Fruit fly (Drosophila melanogaster) whole organism, adult: ENCODE measurements around the gene CG15012.
A peak's percentile ranks its signal among the peaks of the same experiment; 100 is the strongest.

Experiments
- CG11617 ChIP-seq: fragments of 200-800 bp; sonication (Bioruptor generic); optimal IDR thresholded peaks from 2 replicates; lab custom pipeline; 2017; ENCODE audit warnings: mild to moderate bottlenecking, missing biosample characterization, missing genetic modification reagents, missing genetic modification characterization
- CG12768 ChIP-seq: fragments of 200-800 bp; sonication (Bioruptor generic); optimal IDR thresholded peaks from 2 replicates; lab custom pipeline; 2017; ENCODE audit warnings: missing biosample characterization, missing genetic modification characterization, mild to moderate bottlenecking, moderate library complexity, missing genetic modification reagents
- CG14711 ChIP-seq: fragments of 200-800 bp; sonication (Bioruptor generic); optimal IDR thresholded peaks from 2 replicates; lab custom pipeline; 2018; ENCODE audit warnings: missing biosample characterization, mild to moderate bottlenecking, missing genetic modification characterization, moderate library complexity
- CG1620 ChIP-seq: fragments of 200-800 bp; sonication (Bioruptor generic); optimal IDR thresholded peaks from 2 replicates; lab custom pipeline; 2016; ENCODE audit warnings: missing biosample characterization, missing genetic modification characterization
- CG33017 ChIP-seq: fragments of 200-800 bp; sonication (Bioruptor generic); optimal IDR thresholded peaks from 2 replicates; lab custom pipeline; 2018; ENCODE audit warnings: missing biosample characterization, mild to moderate bottlenecking, missing genetic modification characterization, moderate library complexity
- CG5204 ChIP-seq: fragments of 200-800 bp; sonication (Bioruptor generic); optimal IDR thresholded peaks from 2 replicates; lab custom pipeline; 2016; ENCODE audit warnings: missing biosample characterization, missing genetic modification characterization
- CG7045 ChIP-seq: fragments of 200-800 bp; sonication (Bioruptor generic); optimal IDR thresholded peaks from 2 replicates; lab custom pipeline; 2017; ENCODE audit warnings: missing biosample characterization, mild to moderate bottlenecking, missing genetic modification characterization
- CG7101 ChIP-seq: fragments of 200-800 bp; sonication (Bioruptor generic); optimal IDR thresholded peaks from 2 replicates; lab custom pipeline; 2018; ENCODE audit warnings: missing biosample characterization, mild to moderate bottlenecking, missing genetic modification characterization, moderate library complexity
- Clk ChIP-seq: fragments of 200-800 bp; sonication (Bioruptor generic); optimal IDR thresholded peaks from 2 replicates; lab custom pipeline; 2017; ENCODE audit warnings: missing biosample characterization, missing genetic modification characterization
- Crg-1 ChIP-seq: fragments of 200-800 bp; sonication (Bioruptor generic); optimal IDR thresholded peaks from 2 replicates; lab custom pipeline; 2016; ENCODE audit warnings: missing biosample characterization, missing genetic modification characterization
- Hr96 ChIP-seq: fragments of 200-800 bp; sonication (Bioruptor generic); optimal IDR thresholded peaks from 2 replicates; lab custom pipeline; 2016; ENCODE audit warnings: missing biosample characterization, missing genetic modification characterization
- Mnt ChIP-seq: fragments of 200-800 bp; sonication (Bioruptor generic); optimal IDR thresholded peaks from 2 replicates; lab custom pipeline; 2016; ENCODE audit warnings: missing biosample characterization, mild to moderate bottlenecking, missing genetic modification characterization
- bab1 ChIP-seq: fragments of 200-800 bp; sonication (Bioruptor generic); optimal IDR thresholded peaks from 3 replicates; lab custom pipeline; 2019; ENCODE audit warnings: missing biosample characterization, mild to moderate bottlenecking, missing genetic modification characterization, moderate library complexity
- cic ChIP-seq: fragments of 200-800 bp; sonication (Bioruptor generic); optimal IDR thresholded peaks from 2 replicates; lab custom pipeline; 2017; ENCODE audit warnings: missing biosample characterization, mild to moderate bottlenecking, missing genetic modification characterization, moderate library complexity
- cnc ChIP-seq, 2 experiments: fragments of >200 bp; optimal IDR thresholded peaks; 2 replicates each; lab custom pipeline; 2017
- kay ChIP-seq: fragments of 200-800 bp; sonication (Bioruptor generic); peaks from one replicate; lab custom pipeline; 2016; ENCODE audit warnings: missing biosample characterization, missing genetic modification characterization, borderline replicate concordance
- ovo ChIP-seq: fragments of 200-800 bp; sonication (Bioruptor generic); optimal IDR thresholded peaks from 2 replicates; lab custom pipeline; 2016; ENCODE audit warnings: missing biosample characterization, missing genetic modification characterization
- pad ChIP-seq: fragments of 200-800 bp; sonication (Bioruptor generic); optimal IDR thresholded peaks from 3 replicates; lab custom pipeline; 2017; ENCODE audit warnings: missing biosample characterization, missing genetic modification characterization, mild to moderate bottlenecking, moderate library complexity, missing genetic modification reagents
- tj ChIP-seq: fragments of 200-800 bp; sonication (Bioruptor generic); optimal IDR thresholded peaks from 3 replicates; lab custom pipeline; 2017; ENCODE audit warnings: missing biosample characterization, mild to moderate bottlenecking, missing genetic modification characterization, moderate library complexity
- toe ChIP-seq: fragments of 200-800 bp; sonication (Bioruptor generic); optimal IDR thresholded peaks from 2 replicates; lab custom pipeline; 2016; ENCODE audit warnings: missing biosample characterization, missing genetic modification characterization

The CG15012 gene

DNA sequence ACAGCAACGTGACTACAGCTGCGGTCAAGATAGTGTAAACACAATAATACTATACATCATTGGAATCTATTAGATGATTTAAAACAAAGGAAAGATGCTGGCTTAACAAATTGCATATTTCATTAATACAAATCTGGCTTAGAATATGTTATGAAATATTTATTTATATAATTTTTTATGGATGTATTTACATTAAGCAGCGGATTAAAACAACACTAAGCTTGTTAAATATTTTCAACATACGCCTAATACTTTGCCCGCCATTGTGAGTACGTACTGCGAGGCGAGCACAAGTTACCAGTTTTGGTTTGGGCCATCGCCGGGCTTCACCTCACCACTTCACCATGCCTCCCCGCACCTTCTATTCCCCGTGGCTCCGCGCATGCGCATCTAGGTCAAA is 22.1 kb downstream of the CG15012 start:
- no peak for TF ChIP-seq tj (GFP tag; lab: Kevin White, UChicago)
- no peak for TF ChIP-seq ovo (GFP tag; lab: Kevin White, UChicago)

DNA sequence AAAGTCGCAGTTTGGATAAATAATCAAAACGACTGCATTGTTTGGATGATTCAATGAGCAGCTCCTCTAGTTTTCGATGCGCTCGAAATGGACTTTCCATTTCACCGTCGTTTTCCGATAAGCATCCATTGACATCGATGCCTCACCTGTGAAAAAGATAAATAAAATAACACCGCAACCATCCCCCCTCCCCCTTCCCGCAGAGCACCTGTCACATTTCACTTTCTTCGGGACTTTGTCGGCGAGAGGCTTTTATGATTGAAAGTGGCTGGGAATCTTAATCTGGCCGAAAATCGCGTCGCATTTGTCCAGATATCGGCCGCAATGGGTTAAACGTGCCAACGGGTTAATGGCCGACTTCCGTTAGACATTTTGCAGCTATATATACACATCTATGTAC is 22.8 kb downstream of the CG15012 start:
- TF ChIP-seq toe (GFP tag; lab: Kevin White, UChicago) (no peak), pad (no peak), Hr96 (GFP tag; lab: Kevin White, UChicago) (no peak), CG11617 (GFP tag; lab: Kevin White, UChicago) (no peak), CG33017 (tag; lab: Kevin White, UChicago) (no peak), bab1 (no peak), CG5204 (GFP tag; lab: Kevin White, UChicago) (no peak), Mnt (GFP tag; lab: Kevin White, UChicago) (no peak)

DNA sequence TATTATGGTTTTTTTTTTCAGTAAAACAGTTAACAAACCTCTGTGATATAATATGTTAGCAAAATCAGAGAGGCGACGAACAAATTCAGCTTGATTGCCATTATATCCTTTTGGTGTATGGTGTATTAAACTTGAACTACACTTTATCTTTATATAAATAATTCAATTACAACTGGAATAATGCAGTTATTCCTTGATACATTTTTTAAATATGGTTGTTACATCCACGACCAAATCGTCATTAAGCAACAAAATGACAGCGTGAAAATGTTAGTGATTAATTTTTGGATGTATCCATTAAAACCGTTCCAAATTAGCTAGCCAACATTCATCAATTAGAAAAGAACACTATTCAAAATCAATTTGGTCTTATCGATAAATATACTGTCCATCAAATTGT is 24.6 kb downstream of the CG15012 start, which contains the start of gene CG33764:
Gene CG33764, minus strand, starts transcription at position 101 of the 400 bp plus-strand sequence.
- TF ChIP-seq Crg-1 (GFP tag; lab: Kevin White, UChicago) (no peak), bab1 (no peak)

DNA sequence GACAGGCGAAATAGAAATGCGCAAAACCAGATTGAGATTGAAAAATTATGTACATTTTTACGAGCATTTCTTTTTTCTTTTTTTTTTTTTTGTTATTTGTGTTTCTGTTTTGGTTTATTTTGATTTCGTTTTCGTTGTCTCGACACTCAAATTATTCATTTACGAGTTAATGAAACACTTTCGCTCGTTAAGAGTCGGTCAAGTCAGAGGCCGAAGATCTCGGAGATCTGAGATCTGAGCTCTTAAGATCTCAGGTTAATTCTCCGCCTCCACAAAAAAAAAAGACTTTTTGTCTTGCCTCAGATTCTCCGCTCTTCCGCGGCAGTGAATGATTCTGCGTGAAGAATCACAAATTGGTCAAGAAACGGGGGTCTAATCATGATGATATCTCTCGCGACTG is 26.2 kb downstream of the CG15012 start:
- no peak for TF ChIP-seq CG33017 (tag; lab: Kevin White, UChicago)
- no peak for TF ChIP-seq bab1
- no peak for TF ChIP-seq Crg-1 (GFP tag; lab: Kevin White, UChicago)
- TF ChIP-seq tj (GFP tag; lab: Kevin White, UChicago): no peak
- TF ChIP-seq Mnt (GFP tag; lab: Kevin White, UChicago): no peak
- no peak for TF ChIP-seq cnc (optimal IDR thresholded peaks at IDR 0.05; lab: Kevin White, UChicago)
- TF ChIP-seq ovo (GFP tag; lab: Kevin White, UChicago): no peak
- TF ChIP-seq Clk (GFP tag; lab: Kevin White, UChicago): no peak
- TF ChIP-seq CG11617 (GFP tag; lab: Kevin White, UChicago): no peak
- no peak for TF ChIP-seq pad
- TF ChIP-seq CG7045 (GFP tag; lab: Kevin White, UChicago): no peak
- TF ChIP-seq CG7101 (tag; lab: Kevin White, UChicago): no peak
- no peak for TF ChIP-seq CG14711 (tag; lab: Kevin White, UChicago)
- TF ChIP-seq CG12768 (GFP tag; lab: Kevin White, UChicago): no peak
- TF ChIP-seq CG5204 (GFP tag; lab: Kevin White, UChicago): no peak
- TF ChIP-seq cic (GFP tag; lab: Kevin White, UChicago): no peak
- no peak for TF ChIP-seq CG1620
- no peak for TF ChIP-seq toe (GFP tag; lab: Kevin White, UChicago)
- no peak for TF ChIP-seq kay

DNA sequence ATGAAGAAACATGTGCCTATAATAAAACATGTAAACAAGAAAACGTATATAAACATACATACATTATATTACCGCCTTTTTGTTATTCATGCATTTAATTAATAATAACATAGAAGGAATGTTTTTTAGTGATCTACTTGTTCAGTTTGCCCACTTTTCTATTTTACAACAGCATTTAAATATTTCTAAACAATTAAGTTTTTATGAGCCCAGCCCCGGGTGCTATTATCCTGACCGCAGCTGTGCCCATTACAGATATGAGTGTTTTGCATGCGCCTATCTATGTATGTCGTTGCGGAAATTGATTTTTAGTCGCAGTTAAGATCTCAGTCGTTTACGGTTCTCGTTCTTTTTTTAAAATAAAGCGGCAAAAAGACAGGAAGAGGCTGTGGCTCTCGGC is 27.1 kb downstream of the CG15012 start:
- TF ChIP-seq CG7045 (GFP tag; lab: Kevin White, UChicago) (no peak), Hr96 (GFP tag; lab: Kevin White, UChicago) (no peak), Clk (GFP tag; lab: Kevin White, UChicago) (no peak), CG12768 (GFP tag; lab: Kevin White, UChicago) (no peak), CG11617 (GFP tag; lab: Kevin White, UChicago) (no peak), cic (GFP tag; lab: Kevin White, UChicago) (no peak), Mnt (GFP tag; lab: Kevin White, UChicago) (no peak), bab1 (no peak)

DNA sequence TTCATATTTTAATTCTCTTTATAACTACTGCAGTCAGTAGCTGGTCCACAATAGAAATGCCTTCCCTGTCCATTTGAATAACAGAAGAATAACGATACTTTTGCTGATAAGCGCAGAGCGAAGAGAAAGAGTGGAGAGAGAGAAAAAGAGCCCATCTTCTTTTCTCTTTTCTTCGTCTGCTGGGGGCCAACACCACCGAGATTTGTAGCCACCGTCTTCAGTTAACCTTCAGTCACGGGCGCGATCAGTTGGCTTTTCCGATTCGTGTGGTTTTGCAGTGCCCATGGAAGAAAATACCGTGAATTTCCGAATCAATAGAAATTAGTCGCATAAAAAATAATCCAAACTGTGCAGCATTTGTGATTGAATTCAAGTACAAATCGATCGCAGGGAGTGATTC is 28.5 kb downstream of the CG15012 start, which contains the start of gene CG1273:
Gene CG1273, plus strand, starts transcription at position 218 of the 400 bp plus-strand sequence.
- TF ChIP-seq CG7045 (GFP tag; lab: Kevin White, UChicago): no peak
- no peak for TF ChIP-seq Crg-1 (GFP tag; lab: Kevin White, UChicago)
- TF ChIP-seq Mnt (GFP tag; lab: Kevin White, UChicago): no peak
- TF ChIP-seq CG1620: no peak
- TF ChIP-seq bab1: no peak
- no peak for TF ChIP-seq ovo (GFP tag; lab: Kevin White, UChicago)
- TF ChIP-seq cic (GFP tag; lab: Kevin White, UChicago): no peak
- no peak for TF ChIP-seq kay
- TF ChIP-seq CG5204 (GFP tag; lab: Kevin White, UChicago): no peak
- TF ChIP-seq tj (GFP tag; lab: Kevin White, UChicago): no peak
- no peak for TF ChIP-seq toe (GFP tag; lab: Kevin White, UChicago)
- no peak for TF ChIP-seq CG12768 (GFP tag; lab: Kevin White, UChicago)
- TF ChIP-seq CG14711 (tag; lab: Kevin White, UChicago): no peak
- no peak for TF ChIP-seq Hr96 (GFP tag; lab: Kevin White, UChicago)
- TF ChIP-seq pad: no peak
- no peak for TF ChIP-seq CG7101 (tag; lab: Kevin White, UChicago)
- TF ChIP-seq CG11617 (GFP tag; lab: Kevin White, UChicago): no peak
- TF ChIP-seq Clk (GFP tag; lab: Kevin White, UChicago): no peak
- TF ChIP-seq cnc (optimal IDR thresholded peaks at IDR 0.05; lab: Kevin White, UChicago): no peak
- TF ChIP-seq CG33017 (tag; lab: Kevin White, UChicago): no peak

DNA sequence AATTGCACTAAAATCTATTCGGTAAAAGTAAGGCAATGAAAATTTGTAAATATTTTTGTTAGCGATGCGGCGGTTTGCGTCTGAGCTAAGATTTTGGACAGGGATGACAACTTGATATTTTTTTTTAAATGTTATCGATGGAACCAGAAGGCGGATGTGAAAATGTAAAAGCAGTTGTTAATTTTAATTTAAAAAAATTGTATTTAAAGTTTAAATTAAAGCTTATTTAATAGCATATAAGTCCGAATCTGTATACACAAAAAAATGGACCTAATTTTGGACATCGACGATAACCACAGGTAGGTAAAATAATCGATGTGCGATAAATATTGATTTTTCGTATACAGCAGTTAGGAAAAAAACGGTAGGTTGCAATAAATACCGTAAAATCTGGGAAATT is 29.7 kb downstream of the CG15012 start, which contains the start of the genes CG11586 and VhaM9.7-a:
Gene CG11586, minus strand, starts transcription at position 87 of the 400 bp plus-strand sequence.
Gene VhaM9.7-a, plus strand, starts transcription at position 322 of the 400 bp plus-strand sequence.
- no peak for TF ChIP-seq ovo (GFP tag; lab: Kevin White, UChicago)
- peak; percentile 39 for TF ChIP-seq bab1
- TF ChIP-seq tj (GFP tag; lab: Kevin White, UChicago): no peak
- no peak for TF ChIP-seq kay
- TF ChIP-seq CG7045 (GFP tag; lab: Kevin White, UChicago): no peak
- no peak for TF ChIP-seq cic (GFP tag; lab: Kevin White, UChicago)
- no peak for TF ChIP-seq cnc (optimal IDR thresholded peaks at IDR 0.05; lab: Kevin White, UChicago)
- no peak for TF ChIP-seq CG33017 (tag; lab: Kevin White, UChicago)
- TF ChIP-seq CG11617 (GFP tag; lab: Kevin White, UChicago): peak; percentile 29
- no peak for TF ChIP-seq Clk (GFP tag; lab: Kevin White, UChicago)
- no peak for TF ChIP-seq toe (GFP tag; lab: Kevin White, UChicago)
- TF ChIP-seq Hr96 (GFP tag; lab: Kevin White, UChicago): no peak
- TF ChIP-seq Mnt (GFP tag; lab: Kevin White, UChicago): peak; percentile 39
- TF ChIP-seq Crg-1 (GFP tag; lab: Kevin White, UChicago): no peak
- TF ChIP-seq CG12768 (GFP tag; lab: Kevin White, UChicago): no peak
- TF ChIP-seq CG5204 (GFP tag; lab: Kevin White, UChicago): peak; percentile 40
- TF ChIP-seq pad: no peak
- no peak for TF ChIP-seq CG1620
- peak; percentile 30 for TF ChIP-seq CG7101 (tag; lab: Kevin White, UChicago)
- TF ChIP-seq CG14711 (tag; lab: Kevin White, UChicago): peak; percentile 35
